Worm (Caenorhabditis elegans) whole organism, early embryonic: ENCODE results near the gene angl-1.

Experiments
- B0310.2 ChIP-seq: sonication (generic microtip); optimal IDR thresholded peaks from 2 replicates; lab custom pipeline; 2016; ENCODE audit warnings: mild to moderate bottlenecking, missing genetic modification characterization, missing compliant biosample characterization
- F13C5.2 ChIP-seq: sonication (generic microtip); optimal IDR thresholded peaks from 2 replicates; lab custom pipeline; 2017; ENCODE audit warnings: mild to moderate bottlenecking, missing genetic modification characterization, inconsistent platforms, missing compliant biosample characterization
- aly-1 ChIP-seq: sonication (generic microtip); optimal IDR thresholded peaks from 2 replicates; lab custom pipeline; 2016; ENCODE audit warnings: missing genetic modification characterization, missing compliant biosample characterization
- ama-1 ChIP-seq: fragments of 150-350 bp; optimal IDR thresholded peaks from 2 replicates; lab custom pipeline; 2014
- ceh-13 ChIP-seq: fragments of 200-800 bp; sonication (Bioruptor generic); optimal IDR thresholded peaks from 2 replicates; lab custom pipeline; 2018; ENCODE audit warnings: mild to moderate bottlenecking, missing genetic modification characterization, missing compliant biosample characterization
- ceh-36 ChIP-seq: sonication (generic microtip); optimal IDR thresholded peaks from 2 replicates; lab custom pipeline; 2016; ENCODE audit warnings: missing genetic modification characterization, inconsistent platforms, missing compliant biosample characterization
- ets-7 ChIP-seq: sonication (generic microtip); optimal IDR thresholded peaks from 2 replicates; lab custom pipeline; 2016; ENCODE audit warnings: missing genotype, missing genetic modification characterization, missing compliant biosample characterization
- flt-1 ChIP-seq: fragments of 200-800 bp; sonication (Bioruptor generic); IDR thresholded peaks from 2 replicates; pipeline ENCODE4 v1.3.6; 2022; ENCODE audit warnings: missing genetic modification characterization, missing compliant biosample characterization
- hmbx-1 ChIP-seq: sonication (generic microtip); optimal IDR thresholded peaks from 2 replicates; lab custom pipeline; 2016; ENCODE audit warnings: mild to moderate bottlenecking, missing genetic modification characterization, missing compliant biosample characterization
- hmg-4 ChIP-seq: fragments of 200-800 bp; sonication (Bioruptor generic); optimal IDR thresholded peaks from 2 replicates; lab custom pipeline; 2018; ENCODE audit warnings: mild to moderate bottlenecking, missing genetic modification characterization, missing compliant biosample characterization
- hnd-1 ChIP-seq: sonication (generic microtip); optimal IDR thresholded peaks from 2 replicates; lab custom pipeline; 2016; ENCODE audit warnings: missing genetic modification characterization, missing compliant biosample characterization
- pes-1 ChIP-seq: fragments of 200-800 bp; sonication (Bioruptor generic); IDR thresholded peaks from 2 replicates; pipeline ENCODE4 v1.3.6; 2022; ENCODE audit warnings: missing genetic modification reagents, missing genetic modification characterization, missing compliant biosample characterization
- scrt-1 ChIP-seq: fragments of 200-800 bp; sonication (Bioruptor generic); IDR thresholded peaks from 2 replicates; pipeline ENCODE4 v1.3.6; 2022; ENCODE audit warnings: missing genetic modification characterization, missing compliant biosample characterization
- sea-1 ChIP-seq: fragments of 200-800 bp; sonication (Bioruptor generic); conservative IDR thresholded peaks from 2 replicates; pipeline ENCODE4 v1.3.6; 2022; ENCODE audit warnings: missing genetic modification characterization, missing compliant biosample characterization
- tbx-11 ChIP-seq: fragments of 200-800 bp; sonication (Bioruptor generic); IDR thresholded peaks from 2 replicates; pipeline ENCODE4 v1.3.6; 2022; ENCODE audit warnings: missing genetic modification characterization, missing compliant biosample characterization
- tbx-37 ChIP-seq: fragments of 200-800 bp; sonication (Bioruptor generic); conservative IDR thresholded peaks from 2 replicates; pipeline ENCODE4 v1.3.6; 2022; ENCODE audit warnings: missing genetic modification reagents, missing genetic modification characterization, missing compliant biosample characterization
- tra-4 ChIP-seq: sonication (generic microtip); optimal IDR thresholded peaks from 2 replicates; lab custom pipeline; 2017; ENCODE audit warnings: missing genetic modification characterization, missing compliant biosample characterization

The angl-1 gene

ce11 chrV:2656159-2656558 lies 3.3 kb downstream of the angl-1 start:
- TF ChIP-seq flt-1 (no peak), ceh-13 (GFP tag; lab: Kevin White, UChicago) (no peak), tra-4 (tag; lab: Kevin White, UChicago) (no peak), ets-7 (tag; lab: Kevin White, UChicago) (no peak)

- TF ChIP-seq scrt-1, result no peak
- TF ChIP-seq flt-1, result no peak
- no peak for TF ChIP-seq B0310.2 (tag; lab: Kevin White, UChicago)
- no peak for TF ChIP-seq pes-1 (GFP tag; lab: Robert Waterston, UW)
- no peak for TF ChIP-seq tra-4 (tag; lab: Kevin White, UChicago)
- no peak for TF ChIP-seq ceh-13 (GFP tag; lab: Kevin White, UChicago)
- TF ChIP-seq ceh-36 (tag; lab: Kevin White, UChicago), result no peak
- TF ChIP-seq hmg-4 (GFP tag; lab: Kevin White, UChicago), result no peak
- no peak for TF ChIP-seq aly-1 (tag; lab: Kevin White, UChicago)
- no peak for TF ChIP-seq tbx-11 (GFP tag; lab: Robert Waterston, UW)
- no peak for TF ChIP-seq ama-1 (lab: Kevin White, UChicago)
- no peak for TF ChIP-seq F13C5.2 (tag; lab: Kevin White, UChicago)
- no peak for TF ChIP-seq hnd-1
- no peak for TF ChIP-seq tbx-37 (GFP tag; lab: Robert Waterston, UW)
Measured at ce11 chrV:2657682-2658081, 4.8 kb downstream of the angl-1 start.

- no peak for TF ChIP-seq hnd-1
Measured at ce11 chrV:2660457-2660856, 7.6 kb downstream of the angl-1 start.

ce11 chrV:2664525-2665053 lies 11.7 kb downstream of the angl-1 start, which contains the start of gene ndx-2:
Gene ndx-2, minus strand, starts transcription at chrV:2665003.
- TF ChIP-seq pes-1 (GFP tag; lab: Robert Waterston, UW) (peak; percentile 57), ceh-36 (tag; lab: Kevin White, UChicago) (no peak), F13C5.2 (tag; lab: Kevin White, UChicago) (no peak), sea-1 (GFP tag; lab: Robert Waterston, UW) (0 out of 2 replicates have a peak, but pooled peaks have one; percentile 55), tra-4 (tag; lab: Kevin White, UChicago) (no peak), hmg-4 (GFP tag; lab: Kevin White, UChicago) (peak; percentile 31)

- TF ChIP-seq tbx-11 (GFP tag; lab: Robert Waterston, UW) (no peak), F13C5.2 (tag; lab: Kevin White, UChicago) (no peak), ama-1 (lab: Kevin White, UChicago) (no peak), scrt-1 (no peak), ets-7 (tag; lab: Kevin White, UChicago) (no peak), ceh-36 (tag; lab: Kevin White, UChicago) (no peak), tra-4 (tag; lab: Kevin White, UChicago) (no peak), ceh-13 (GFP tag; lab: Kevin White, UChicago) (no peak), hmbx-1 (tag; lab: Kevin White, UChicago) (no peak), B0310.2 (tag; lab: Kevin White, UChicago) (no peak), tbx-37 (GFP tag; lab: Robert Waterston, UW) (no peak), hnd-1 (no peak), pes-1 (GFP tag; lab: Robert Waterston, UW) (no peak), aly-1 (tag; lab: Kevin White, UChicago) (no peak), flt-1 (no peak), sea-1 (GFP tag; lab: Robert Waterston, UW) (no peak)
Measured at ce11 chrV:2666600-2666999, 13.7 kb downstream of the angl-1 start, which contains the start of gene W02G9.4. Gene W02G9.4, plus strand, starts transcription at chrV:2666900.

- TF ChIP-seq ets-7 (tag; lab: Kevin White, UChicago), result no peak
Measured at ce11 chrV:2671155-2671554, 18.3 kb downstream of the angl-1 start, which contains the start of gene kel-8. Gene kel-8, plus strand, starts transcription at chrV:2671455.

ce11 chrV:2672603-2673002 lies 19.7 kb downstream of the angl-1 start, which contains the start of gene W02G9.3:
Gene W02G9.3, plus strand, starts transcription at chrV:2672986.
- TF ChIP-seq ets-7 (tag; lab: Kevin White, UChicago) (no peak), F13C5.2 (tag; lab: Kevin White, UChicago) (peak; percentile 48)

- TF ChIP-seq tbx-37 (GFP tag; lab: Robert Waterston, UW), result peak; percentile 58
- peak; percentile 72; the same call in 1 of the 2 replicates for TF ChIP-seq scrt-1
- peak; percentile 77 for TF ChIP-seq hmg-4 (GFP tag; lab: Kevin White, UChicago)
- TF ChIP-seq B0310.2 (tag; lab: Kevin White, UChicago), result peak; percentile 61
- TF ChIP-seq aly-1 (tag; lab: Kevin White, UChicago), result peak; percentile 84
- TF ChIP-seq ceh-36 (tag; lab: Kevin White, UChicago), result peak; percentile 60
- peak; percentile 15 for TF ChIP-seq ets-7 (tag; lab: Kevin White, UChicago)
- TF ChIP-seq tra-4 (tag; lab: Kevin White, UChicago), result peak; percentile 33
- no peak for TF ChIP-seq hmbx-1 (tag; lab: Kevin White, UChicago)
- peak; percentile 83; the same call in 1 of the 2 replicates for TF ChIP-seq sea-1 (GFP tag; lab: Robert Waterston, UW)
- peak; percentile 91 for TF ChIP-seq pes-1 (GFP tag; lab: Robert Waterston, UW)
- TF ChIP-seq ceh-13 (GFP tag; lab: Kevin White, UChicago), result peak; percentile 53
- peak; percentile 6 for TF ChIP-seq F13C5.2 (tag; lab: Kevin White, UChicago)
- TF ChIP-seq flt-1, result peak; percentile 85
- peak; percentile 45 for TF ChIP-seq hnd-1
- TF ChIP-seq ama-1 (lab: Kevin White, UChicago), result no peak
- peak; percentile 92 for TF ChIP-seq tbx-11 (GFP tag; lab: Robert Waterston, UW)
Measured at ce11 chrV:2673807-2674206, 20.9 kb downstream of the angl-1 start.
